Fruit fly (Drosophila melanogaster): ENCODE measurements around the gene CG31326.

Gene CG31326

dm6 chr3R:14226662-14227061, 6.7 kb upstream of the CG31326 start, which contains the start of gene CG9631:
CG9631 (minus strand) TSS chr3R:14226762.
- TF ChIP-seq CG7101 (tag; optimal IDR thresholded peaks at IDR 0.05) (no peak), cic (GFP tag; optimal IDR thresholded peaks at IDR 0.05) (peak; percentile 80)

- no peak for TF ChIP-seq CG5204 (GFP tag; optimal IDR thresholded peaks at IDR 0.05)
- TF ChIP-seq Clk (GFP tag; optimal IDR thresholded peaks at IDR 0.05), result no peak
- TF ChIP-seq CG1620 (GFP tag; optimal IDR thresholded peaks at IDR 0.05), result no peak
- peak; percentile 34 for TF ChIP-seq CG14711 (tag; optimal IDR thresholded peaks at IDR 0.05)
- TF ChIP-seq kay (GFP tag; ENCODE audit: borderline replicate concordance), result no peak
- TF ChIP-seq Hr96 (GFP tag; optimal IDR thresholded peaks at IDR 0.05), result no peak
- no peak for TF ChIP-seq CG11617 (GFP tag; optimal IDR thresholded peaks at IDR 0.05)
- no peak for TF ChIP-seq Mnt (GFP tag; optimal IDR thresholded peaks at IDR 0.05)
- TF ChIP-seq Crg-1 (GFP tag; optimal IDR thresholded peaks at IDR 0.05), result no peak
- no peak for TF ChIP-seq CG12768 (GFP tag; optimal IDR thresholded peaks at IDR 0.05)
- TF ChIP-seq CG33017 (tag; optimal IDR thresholded peaks at IDR 0.05), result peak; percentile 22
- TF ChIP-seq tj (GFP tag; optimal IDR thresholded peaks at IDR 0.05), result no peak
- no peak for TF ChIP-seq bab1 (GFP tag; optimal IDR thresholded peaks at IDR 0.05)
These were observed 4.1 kb upstream of the CG31326 start, which contains the start of gene Sp212 for dm6 chr3R:14224105-14224574. Sp212 (minus strand) TSS chr3R:14224155.

dm6 chr3R:14221484-14221883, 1.5 kb upstream of the CG31326 start, which contains the start of gene CG33109:
CG33109 (minus strand) TSS chr3R:14221584.
- TF ChIP-seq kay (GFP tag; ENCODE audit: borderline replicate concordance) (peak; percentile 24), CG5204 (GFP tag; optimal IDR thresholded peaks at IDR 0.05) (no peak), CG33017 (tag; optimal IDR thresholded peaks at IDR 0.05) (no peak), ovo (GFP tag; optimal IDR thresholded peaks at IDR 0.05) (no peak), Crg-1 (GFP tag; optimal IDR thresholded peaks at IDR 0.05) (no peak), tj (GFP tag; optimal IDR thresholded peaks at IDR 0.05) (no peak)

dm6 chr3R:14217839-14218238, 2.2 kb downstream of the CG31326 start, which contains the start of gene CG9649:
CG9649 (minus strand) TSS chr3R:14217882.
- TF ChIP-seq toe (GFP tag; optimal IDR thresholded peaks at IDR 0.05) (no peak), bab1 (GFP tag; optimal IDR thresholded peaks at IDR 0.05) (no peak), CG7101 (tag; optimal IDR thresholded peaks at IDR 0.05) (peak; percentile 54), CG1620 (GFP tag; optimal IDR thresholded peaks at IDR 0.05) (no peak), Crg-1 (GFP tag; optimal IDR thresholded peaks at IDR 0.05) (no peak), ovo (GFP tag; optimal IDR thresholded peaks at IDR 0.05) (no peak), cic (GFP tag; optimal IDR thresholded peaks at IDR 0.05) (peak; percentile 63), CG7045 (GFP tag; optimal IDR thresholded peaks at IDR 0.05) (peak; percentile 44), CG12768 (GFP tag; optimal IDR thresholded peaks at IDR 0.05) (peak; percentile 52), Mnt (GFP tag; optimal IDR thresholded peaks at IDR 0.05) (no peak), cnc (optimal IDR thresholded peaks at IDR 0.05) (no peak), CG11617 (GFP tag; optimal IDR thresholded peaks at IDR 0.05) (no peak), kay (GFP tag; ENCODE audit: borderline replicate concordance) (peak; percentile 71), CG5204 (GFP tag; optimal IDR thresholded peaks at IDR 0.05) (peak; percentile 46), CG33017 (tag; optimal IDR thresholded peaks at IDR 0.05) (peak; percentile 62), tj (GFP tag; optimal IDR thresholded peaks at IDR 0.05) (peak; percentile 8), pad (GFP tag; optimal IDR thresholded peaks at IDR 0.05) (peak; percentile 14), CG14711 (tag; optimal IDR thresholded peaks at IDR 0.05) (peak; percentile 64), Clk (GFP tag; optimal IDR thresholded peaks at IDR 0.05) (no peak), Hr96 (GFP tag; optimal IDR thresholded peaks at IDR 0.05) (no peak)

- no peak for TF ChIP-seq CG7045 (GFP tag; optimal IDR thresholded peaks at IDR 0.05)
- no peak for TF ChIP-seq cic (GFP tag; optimal IDR thresholded peaks at IDR 0.05)
- no peak for TF ChIP-seq kay (GFP tag; ENCODE audit: borderline replicate concordance)
- TF ChIP-seq CG33017 (tag; optimal IDR thresholded peaks at IDR 0.05), result no peak
- no peak for TF ChIP-seq Hr96 (GFP tag; optimal IDR thresholded peaks at IDR 0.05)
- no peak for TF ChIP-seq pad (GFP tag; optimal IDR thresholded peaks at IDR 0.05)
- no peak for TF ChIP-seq toe (GFP tag; optimal IDR thresholded peaks at IDR 0.05)
- no peak for TF ChIP-seq CG12768 (GFP tag; optimal IDR thresholded peaks at IDR 0.05)
- TF ChIP-seq Crg-1 (GFP tag; optimal IDR thresholded peaks at IDR 0.05), result no peak
- TF ChIP-seq CG11617 (GFP tag; optimal IDR thresholded peaks at IDR 0.05), result no peak
- no peak for TF ChIP-seq tj (GFP tag; optimal IDR thresholded peaks at IDR 0.05)
- no peak for TF ChIP-seq Mnt (GFP tag; optimal IDR thresholded peaks at IDR 0.05)
- no peak for TF ChIP-seq ovo (GFP tag; optimal IDR thresholded peaks at IDR 0.05)
- no peak for TF ChIP-seq CG14711 (tag; optimal IDR thresholded peaks at IDR 0.05)
- TF ChIP-seq cnc (optimal IDR thresholded peaks at IDR 0.05), result no peak
- no peak for TF ChIP-seq bab1 (GFP tag; optimal IDR thresholded peaks at IDR 0.05)
- no peak for TF ChIP-seq Clk (GFP tag; optimal IDR thresholded peaks at IDR 0.05)
- TF ChIP-seq CG5204 (GFP tag; optimal IDR thresholded peaks at IDR 0.05), result no peak
- TF ChIP-seq CG1620 (GFP tag; optimal IDR thresholded peaks at IDR 0.05), result no peak
These were observed 5.2 kb downstream of the CG31326 start, which contains the start of gene Dop1R1 for dm6 chr3R:14214776-14215175. Dop1R1 (minus strand) TSS chr3R:14214810.
